Fruit fly (Drosophila melanogaster) whole organism, embryonic: ENCODE measurements around the gene Polr2D.

Source experiments
- Camta ChIP-seq: fragments of 200-800 bp; sonication (Bioruptor generic); optimal IDR thresholded peaks from 2 replicates; lab custom pipeline; 2016; ENCODE audit warnings: missing biosample characterization, missing genetic modification characterization
- gsb-n ChIP-seq: fragments of 200-800 bp; sonication (Bioruptor generic); optimal IDR thresholded peaks from 3 replicates; lab custom pipeline; 2018; ENCODE audit warnings: missing biosample characterization, mild to moderate bottlenecking, missing genetic modification characterization

DNA sequence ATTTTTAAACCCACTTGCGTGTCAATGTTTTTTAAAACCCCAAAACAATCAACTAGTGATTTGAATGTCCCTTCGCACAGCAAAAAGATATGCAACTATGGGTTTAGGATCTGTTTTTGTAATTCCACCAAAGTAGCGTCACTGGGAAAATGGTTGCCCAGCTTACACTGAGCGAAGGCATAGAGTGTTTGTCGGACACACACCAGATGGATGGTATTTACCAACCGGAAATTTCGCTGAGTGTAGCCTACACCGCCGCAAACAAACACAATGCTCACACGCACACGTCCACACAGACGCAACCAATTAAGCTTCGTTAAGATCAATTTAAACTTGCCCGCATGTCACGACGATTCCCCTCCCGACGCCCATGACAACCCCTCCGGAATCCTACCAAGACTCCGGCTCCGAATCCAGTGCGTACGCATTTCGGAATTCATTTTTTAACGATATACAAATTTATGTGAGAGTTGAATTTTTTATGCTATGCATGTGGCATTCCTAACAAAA, 26.5 kb downstream of the Polr2D start:
- TF ChIP-seq Camta (GFP tag; lab: Kevin White, UChicago) (no peak), gsb-n (tag; lab: Kevin White, UChicago) (no peak)
